Fruit fly (Drosophila melanogaster): ENCODE results near the gene borr.

borr gene

DNA sequence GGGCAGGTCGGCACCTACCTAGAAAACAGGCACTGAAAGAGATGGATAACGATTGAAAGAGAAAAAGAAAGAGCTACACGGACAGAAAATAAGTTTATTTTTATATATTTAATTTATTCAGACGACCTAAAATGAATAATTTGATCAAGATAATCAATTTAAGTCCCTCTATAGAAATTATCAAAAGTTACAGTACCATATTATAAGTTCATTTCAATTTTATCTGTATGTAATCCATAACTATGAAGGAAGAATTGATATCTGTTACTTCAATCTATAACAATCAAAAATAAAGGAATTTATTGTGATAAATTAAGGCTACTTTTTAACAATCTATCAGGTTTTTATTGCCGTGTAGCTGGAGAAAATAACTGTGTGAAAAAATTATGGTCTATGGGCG lies 46.5 kb downstream of the borr start:
- TF ChIP-seq CG8159 (tag; optimal IDR thresholded peaks at IDR 0.05) (peak; percentile 73), gl (tag; optimal IDR thresholded peaks at IDR 0.05) (no peak), CG32121 (GFP tag; IDR thresholded peaks at IDR 0.05) (peak; percentile 84), rn (GFP tag; IDR thresholded peaks at IDR 0.05) (peak; percentile 77), CG13204 (GFP tag; optimal IDR thresholded peaks at IDR 0.05) (no peak), Pif1A (GFP tag; optimal IDR thresholded peaks at IDR 0.05) (peak; percentile 9), Snoo (tag; optimal IDR thresholded peaks at IDR 0.05) (no peak), CG15710 (tag; optimal IDR thresholded peaks at IDR 0.05) (peak; percentile 48), CG8301 (tag; optimal IDR thresholded peaks at IDR 0.05) (peak; percentile 88), CG17806 (tag; optimal IDR thresholded peaks at IDR 0.05) (peak; percentile 73), fd96Ca (GFP tag; IDR thresholded peaks at IDR 0.05) (no peak), CG9948 (tag; optimal IDR thresholded peaks at IDR 0.05) (peak; percentile 81), CG14655 (GFP tag; optimal IDR thresholded peaks at IDR 0.05) (peak; percentile 88), CG10348 (GFP tag; IDR thresholded peaks at IDR 0.05) (no peak), D1 (tag; optimal IDR thresholded peaks at IDR 0.05) (peak; percentile 5), CG4496 (GFP tag; IDR thresholded peaks at IDR 0.05) (peak; percentile 74), CG12605 (GFP tag; IDR thresholded peaks at IDR 0.05) (peak; percentile 62), Pif1B (GFP tag; optimal IDR thresholded peaks at IDR 0.05) (no peak), EcR (GFP tag; optimal IDR thresholded peaks at IDR 0.05) (no peak), Ets98B (GFP tag; IDR thresholded peaks at IDR 0.05) (peak; percentile 52), CG34367 (tag; optimal IDR thresholded peaks at IDR 0.05) (peak; percentile 14)

dm6 chr2L:9205133-9205615 lies 47.7 kb downstream of the borr start:
- TF ChIP-seq CG12605 (GFP tag; IDR thresholded peaks at IDR 0.05) (peak; percentile 95), rn (GFP tag; IDR thresholded peaks at IDR 0.05) (no peak), CG32121 (GFP tag; IDR thresholded peaks at IDR 0.05) (peak; percentile 95), Snoo (tag; optimal IDR thresholded peaks at IDR 0.05) (peak; percentile 53), CG8159 (tag; optimal IDR thresholded peaks at IDR 0.05) (peak; percentile 57), gl (tag; optimal IDR thresholded peaks at IDR 0.05) (peak; percentile 83), Ets98B (GFP tag; IDR thresholded peaks at IDR 0.05) (peak; percentile 97), CG9948 (tag; optimal IDR thresholded peaks at IDR 0.05) (peak; percentile 15), Pif1A (GFP tag; optimal IDR thresholded peaks at IDR 0.05) (peak; percentile 55), EcR (GFP tag; optimal IDR thresholded peaks at IDR 0.05) (peak; percentile 96), CG14655 (GFP tag; optimal IDR thresholded peaks at IDR 0.05) (peak; percentile 57), CG4496 (GFP tag; IDR thresholded peaks at IDR 0.05) (peak; percentile 84), fd96Ca (GFP tag; IDR thresholded peaks at IDR 0.05) (peak; percentile 95), CG17806 (tag; optimal IDR thresholded peaks at IDR 0.05) (no peak), D1 (tag; optimal IDR thresholded peaks at IDR 0.05) (no peak), CG10348 (GFP tag; IDR thresholded peaks at IDR 0.05) (no peak), CG8301 (tag; optimal IDR thresholded peaks at IDR 0.05) (peak; percentile 40), Pif1B (GFP tag; optimal IDR thresholded peaks at IDR 0.05) (peak; percentile 72), CG15710 (tag; optimal IDR thresholded peaks at IDR 0.05) (peak; percentile 58), CG34367 (tag; optimal IDR thresholded peaks at IDR 0.05) (peak; percentile 46), CG13204 (GFP tag; optimal IDR thresholded peaks at IDR 0.05) (peak; percentile 79)

- TF ChIP-seq Pif1B (GFP tag; optimal IDR thresholded peaks at IDR 0.05) (peak; percentile 65), CG10348 (GFP tag; IDR thresholded peaks at IDR 0.05) (no peak), CG12605 (GFP tag; IDR thresholded peaks at IDR 0.05) (peak; percentile 70), CG8301 (tag; optimal IDR thresholded peaks at IDR 0.05) (peak; percentile 7), CG34367 (tag; optimal IDR thresholded peaks at IDR 0.05) (no peak), CG8159 (tag; optimal IDR thresholded peaks at IDR 0.05) (peak; percentile 16), gl (tag; optimal IDR thresholded peaks at IDR 0.05) (peak; percentile 83), CG9948 (tag; optimal IDR thresholded peaks at IDR 0.05) (peak; percentile 10), Ets98B (GFP tag; IDR thresholded peaks at IDR 0.05) (peak; percentile 75; the same call in 1 of the 2 replicates), rn (GFP tag; IDR thresholded peaks at IDR 0.05) (no peak), D1 (tag; optimal IDR thresholded peaks at IDR 0.05) (no peak), CG15710 (tag; optimal IDR thresholded peaks at IDR 0.05) (peak; percentile 32), Pif1A (GFP tag; optimal IDR thresholded peaks at IDR 0.05) (peak; percentile 42), CG13204 (GFP tag; optimal IDR thresholded peaks at IDR 0.05) (peak; percentile 68), fd96Ca (GFP tag; IDR thresholded peaks at IDR 0.05) (peak; percentile 77; the same call in 2 of the 3 replicates), EcR (GFP tag; optimal IDR thresholded peaks at IDR 0.05) (peak; percentile 99), Snoo (tag; optimal IDR thresholded peaks at IDR 0.05) (no peak), CG32121 (GFP tag; IDR thresholded peaks at IDR 0.05) (peak; percentile 66), CG17806 (tag; optimal IDR thresholded peaks at IDR 0.05) (no peak), CG14655 (GFP tag; optimal IDR thresholded peaks at IDR 0.05) (peak; percentile 49), CG4496 (GFP tag; IDR thresholded peaks at IDR 0.05) (peak; percentile 62; the same call in 2 of the 3 replicates)
Observed at dm6 chr2L:9203401-9203800, 49.5 kb downstream of the borr start.

Data from whole organism, pupa.